Fruit fly (Drosophila melanogaster) whole organism, adult: ENCODE results near the gene nmo.

Experiments
- CG33017 ChIP-seq: fragments of 200-800 bp; sonication (Bioruptor generic); optimal IDR thresholded peaks from 2 replicates; lab custom pipeline; 2018; ENCODE audit warnings: missing biosample characterization, mild to moderate bottlenecking, missing genetic modification characterization, moderate library complexity
- Hr96 ChIP-seq: fragments of 200-800 bp; sonication (Bioruptor generic); optimal IDR thresholded peaks from 2 replicates; lab custom pipeline; 2016; ENCODE audit warnings: missing biosample characterization, missing genetic modification characterization
- cic ChIP-seq: fragments of 200-800 bp; sonication (Bioruptor generic); optimal IDR thresholded peaks from 2 replicates; lab custom pipeline; 2017; ENCODE audit warnings: missing biosample characterization, mild to moderate bottlenecking, missing genetic modification characterization, moderate library complexity
- cnc ChIP-seq, 2 experiments: fragments of >200 bp; optimal IDR thresholded peaks; 2 replicates each; lab custom pipeline; 2017
- kay ChIP-seq: fragments of 200-800 bp; sonication (Bioruptor generic); peaks from one replicate; lab custom pipeline; 2016; ENCODE audit warnings: missing biosample characterization, missing genetic modification characterization, borderline replicate concordance
- pad ChIP-seq: fragments of 200-800 bp; sonication (Bioruptor generic); optimal IDR thresholded peaks from 3 replicates; lab custom pipeline; 2017; ENCODE audit warnings: missing biosample characterization, missing genetic modification characterization, mild to moderate bottlenecking, moderate library complexity, missing genetic modification reagents

DNA sequence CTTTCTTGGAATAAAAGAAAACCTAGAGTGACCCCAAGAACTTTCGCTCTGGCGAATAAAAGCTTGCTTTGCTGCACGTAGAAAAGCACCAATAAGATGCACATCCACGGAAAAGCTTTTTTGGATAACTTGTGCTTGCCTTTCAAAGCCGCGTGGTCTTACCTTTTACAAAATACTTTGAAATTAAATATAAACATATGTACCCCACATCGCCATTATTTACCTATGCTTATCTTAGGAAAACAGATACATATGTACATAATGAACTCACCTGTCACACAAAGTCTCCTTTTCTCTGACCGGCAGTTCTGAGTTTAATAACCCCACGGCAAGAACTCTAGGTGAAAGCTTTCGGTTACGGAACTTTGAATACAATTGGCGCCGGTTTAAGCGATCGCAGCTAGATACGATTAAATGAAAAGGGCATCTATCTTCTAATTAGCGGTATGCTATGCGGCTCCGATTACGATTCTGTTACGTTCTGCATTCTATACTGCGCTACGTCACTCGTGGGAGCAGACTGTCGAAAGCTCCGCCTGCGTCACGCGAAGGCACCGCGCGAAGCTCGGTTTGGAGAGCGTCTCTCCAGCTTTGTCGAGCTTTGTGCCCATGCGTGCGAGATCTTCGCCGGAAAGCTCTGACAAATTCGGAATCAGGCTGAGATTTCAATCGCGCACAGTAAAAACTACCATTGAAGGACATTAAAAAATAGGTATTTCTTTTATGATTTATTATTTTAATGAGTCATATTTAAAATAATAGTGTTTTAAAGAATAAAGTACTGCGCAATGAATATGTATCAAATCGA, 79.5 kb downstream of the nmo start, which contains the start of gene bip1:
- TF ChIP-seq Hr96 (GFP tag; lab: Kevin White, UChicago) (no peak), CG33017 (tag; lab: Kevin White, UChicago) (peak; percentile 35), cnc (optimal IDR thresholded peaks at IDR 0.05; lab: Kevin White, UChicago) (no peak), pad (GFP tag; lab: Kevin White, UChicago) (no peak), kay (peak; percentile 96), cic (GFP tag; lab: Kevin White, UChicago) (peak; percentile 63)
